Fruit fly (Drosophila melanogaster) whole organism, embryonic: ENCODE data around the gene Upf1.
A peak's percentile ranks its signal among the peaks of the same experiment; 100 is the strongest.

Experiments used
- Bdp1 ChIP-seq: fragments of 200-800 bp; sonication (Bioruptor generic); optimal IDR thresholded peaks from 3 replicates; lab custom pipeline; 2016; ENCODE audit warnings: missing biosample characterization, missing genetic modification characterization
- Blimp-1 ChIP-seq: fragments of 200-800 bp; sonication (Bioruptor generic); optimal IDR thresholded peaks from 3 replicates; lab custom pipeline; 2018; ENCODE audit warnings: missing biosample characterization, missing genetic modification characterization, mild to moderate bottlenecking, moderate library complexity, missing genetic modification reagents
- CG10267 ChIP-seq: fragments of 200-800 bp; sonication (Bioruptor generic); optimal IDR thresholded peaks from 2 replicates; lab custom pipeline; 2018; ENCODE audit warnings: missing biosample characterization, mild to moderate bottlenecking, missing genetic modification characterization, moderate library complexity
- CG10321 ChIP-seq: fragments of 200-800 bp; sonication (Bioruptor generic); IDR thresholded peaks from 2 replicates; pipeline ENCODE4 v1.3.6; 2022; ENCODE audit warnings: missing biosample characterization, missing genetic modification characterization
- CG10565 ChIP-seq: fragments of 200-800 bp; sonication (Bioruptor generic); optimal IDR thresholded peaks from 3 replicates; lab custom pipeline; 2016; ENCODE audit warnings: missing biosample characterization, mild to moderate bottlenecking, missing genetic modification characterization
- CG11085 ChIP-seq: fragments of 200-800 bp; sonication (Bioruptor generic); IDR thresholded peaks from 2 replicates; pipeline ENCODE4 v1.3.6; 2022; ENCODE audit warnings: missing biosample characterization, missing genetic modification characterization
- CG11093 ChIP-seq: fragments of 200-800 bp; sonication (Bioruptor generic); IDR thresholded peaks from 3 replicates; pipeline ENCODE4 v1.3.6; 2022; ENCODE audit warnings: missing biosample characterization, missing genetic modification characterization
- CG11696 ChIP-seq: fragments of 200-800 bp; sonication (Bioruptor generic); IDR thresholded peaks from 2 replicates; pipeline ENCODE4 v1.3.6; 2022; ENCODE audit warnings: missing biosample characterization, missing genetic modification characterization
- CG13424 ChIP-seq: fragments of 200-800 bp; sonication (Bioruptor generic); optimal IDR thresholded peaks from 2 replicates; lab custom pipeline; 2019; ENCODE audit warnings: missing biosample characterization, mild to moderate bottlenecking, missing genetic modification characterization, moderate library complexity
- CG14710 ChIP-seq: fragments of 200-800 bp; sonication (Bioruptor generic); optimal IDR thresholded peaks from 3 replicates; lab custom pipeline; 2019; ENCODE audit warnings: missing biosample characterization, mild to moderate bottlenecking, missing genetic modification characterization, moderate library complexity
- CG15011 ChIP-seq: fragments of 200-800 bp; sonication (Bioruptor generic); optimal IDR thresholded peaks from 3 replicates; lab custom pipeline; 2018; ENCODE audit warnings: missing biosample characterization, mild to moderate bottlenecking, missing genetic modification characterization
- CG15073 ChIP-seq: fragments of 200-800 bp; sonication (Bioruptor generic); optimal IDR thresholded peaks from 2 replicates; lab custom pipeline; 2016; ENCODE audit warnings: missing biosample characterization, missing genetic modification characterization
- CG17568 ChIP-seq: fragments of 200-800 bp; sonication (Bioruptor generic); optimal IDR thresholded peaks from 2 replicates; lab custom pipeline; 2018; ENCODE audit warnings: missing biosample characterization, mild to moderate bottlenecking, missing genetic modification characterization, moderate library complexity
- CG18476 ChIP-seq: fragments of 200-800 bp; sonication (Bioruptor generic); optimal IDR thresholded peaks from 2 replicates; lab custom pipeline; 2016; ENCODE audit warnings: missing biosample characterization, mild to moderate bottlenecking, missing genetic modification characterization
- CG2202 ChIP-seq: fragments of 200-800 bp; sonication (Bioruptor generic); optimal IDR thresholded peaks from 2 replicates; lab custom pipeline; 2018; ENCODE audit warnings: missing biosample characterization, mild to moderate bottlenecking, missing genetic modification characterization
- CG2875 ChIP-seq: fragments of 200-800 bp; sonication (Bioruptor generic); optimal IDR thresholded peaks from 2 replicates; lab custom pipeline; 2017; ENCODE audit warnings: missing biosample characterization, mild to moderate bottlenecking, missing genetic modification characterization, missing genetic modification reagents
- CG30431 ChIP-seq: fragments of 200-800 bp; sonication (Bioruptor generic); optimal IDR thresholded peaks from 2 replicates; lab custom pipeline; 2017; ENCODE audit warnings: missing biosample characterization, missing genetic modification characterization
- CG32532 ChIP-seq: fragments of 200-800 bp; sonication (Bioruptor generic); IDR thresholded peaks from 2 replicates; pipeline ENCODE4 v1.3.6; 2022; ENCODE audit warnings: missing biosample characterization, missing genetic modification characterization
- CG42726 ChIP-seq: fragments of 200-800 bp; sonication (Bioruptor generic); IDR thresholded peaks from 2 replicates; pipeline ENCODE4 v1.3.6; 2022; ENCODE audit warnings: missing biosample characterization, missing genetic modification characterization; ENCODE audit not compliant: partially characterized antibody
- CG43689 ChIP-seq: fragments of 200-800 bp; sonication (Bioruptor generic); IDR thresholded peaks from 2 replicates; pipeline ENCODE4 v1.3.6; 2022; ENCODE audit warnings: missing biosample characterization, missing genetic modification characterization
- CG4730 ChIP-seq: fragments of 200-800 bp; sonication (Bioruptor generic); IDR thresholded peaks from 2 replicates; pipeline ENCODE4 v1.3.6; 2022; ENCODE audit warnings: missing biosample characterization, missing genetic modification characterization
- CG6654 ChIP-seq: fragments of 200-800 bp; sonication (Bioruptor generic); optimal IDR thresholded peaks from 2 replicates; lab custom pipeline; 2017; ENCODE audit warnings: missing biosample characterization, mild to moderate bottlenecking, missing genetic modification characterization
- CG8944 ChIP-seq: fragments of 200-800 bp; sonication (Bioruptor generic); optimal IDR thresholded peaks from 3 replicates; lab custom pipeline; 2016; ENCODE audit warnings: missing biosample characterization, missing genetic modification characterization
- CG9876 ChIP-seq: fragments of 200-800 bp; sonication (Bioruptor generic); optimal IDR thresholded peaks from 2 replicates; lab custom pipeline; 2016; ENCODE audit warnings: missing biosample characterization, missing genetic modification characterization
- Dek ChIP-seq: fragments of 200-800 bp; sonication (Bioruptor generic); optimal IDR thresholded peaks from 3 replicates; lab custom pipeline; 2019; ENCODE audit warnings: missing biosample characterization, mild to moderate bottlenecking, missing genetic modification characterization, moderate library complexity
- Dll ChIP-seq: fragments of 200-800 bp; sonication (Bioruptor generic); IDR thresholded peaks from 4 replicates; pipeline ENCODE4 v1.3.6; 2022; ENCODE audit warnings: missing biosample characterization, missing genetic modification characterization; ENCODE audit not compliant: partially characterized antibody
- Eip74EF ChIP-seq, 2 experiments: fragments of 200-800 bp in 1 of 2; fragments of >200 bp in 1 of 2; sonication (Bioruptor generic) in 1 of 2; optimal IDR thresholded peaks; 2 replicates each; lab custom pipeline; 2017 to 2019; ENCODE audit warnings: missing biosample characterization in 2 of 2, missing genetic modification characterization in 2 of 2, mild to moderate bottlenecking in 1 of 2, moderate library complexity in 1 of 2
- Hmx ChIP-seq: fragments of 200-800 bp; sonication (Bioruptor generic); optimal IDR thresholded peaks from 2 replicates; lab custom pipeline; 2016; ENCODE audit warnings: missing biosample characterization, missing genetic modification characterization
- Hr39 ChIP-seq: fragments of >200 bp; optimal IDR thresholded peaks from 2 replicates; lab custom pipeline; 2017
- Jarid2 ChIP-seq: fragments of 200-800 bp; sonication (Bioruptor generic); optimal IDR thresholded peaks from 3 replicates; lab custom pipeline; 2017; ENCODE audit warnings: mild to moderate bottlenecking, missing biosample characterization, missing genetic modification reagents, missing genetic modification characterization
- Mrtf ChIP-seq: fragments of 200-800 bp; sonication (Bioruptor generic); IDR thresholded peaks from 3 replicates; pipeline ENCODE4 v1.3.6; 2022; ENCODE audit warnings: missing biosample characterization, missing genetic modification characterization
- Ravus ChIP-seq: fragments of 200-800 bp; sonication (Bioruptor generic); IDR thresholded peaks from 2 replicates; pipeline ENCODE4 v1.3.6; 2022; ENCODE audit warnings: missing biosample characterization, missing genetic modification characterization
- abd-A ChIP-seq: fragments of 200-800 bp; sonication (Bioruptor generic); optimal IDR thresholded peaks from 3 replicates; lab custom pipeline; 2019; ENCODE audit warnings: missing biosample characterization, mild to moderate bottlenecking, missing genetic modification characterization, moderate library complexity
- amos ChIP-seq: fragments of 200-800 bp; sonication (Bioruptor generic); IDR thresholded peaks from 2 replicates; pipeline ENCODE4 v1.3.6; 2022; ENCODE audit warnings: missing biosample characterization, missing genetic modification characterization; ENCODE audit not compliant: partially characterized antibody
- aop ChIP-seq: fragments of 200-800 bp; sonication (Bioruptor generic); IDR thresholded peaks from 2 replicates; pipeline ENCODE4 v1.3.6; 2022; ENCODE audit warnings: missing biosample characterization, missing genetic modification characterization
- bigmax ChIP-seq: fragments of 200-800 bp; sonication (Bioruptor generic); optimal IDR thresholded peaks from 2 replicates; lab custom pipeline; 2018; ENCODE audit warnings: missing biosample characterization, mild to moderate bottlenecking, missing genetic modification characterization
- cg ChIP-seq: fragments of 200-800 bp; sonication (Bioruptor generic); optimal IDR thresholded peaks from 3 replicates; lab custom pipeline; 2019; ENCODE audit warnings: missing biosample characterization, mild to moderate bottlenecking, missing genetic modification characterization, moderate library complexity
- dati ChIP-seq: fragments of 200-800 bp; sonication (Bioruptor generic); IDR thresholded peaks from 2 replicates; pipeline ENCODE4 v1.3.6; 2022; ENCODE audit warnings: missing biosample characterization, missing genetic modification characterization
- dpn ChIP-seq, 2 experiments: fragments of 200-800 bp; sonication (Bioruptor generic); optimal IDR thresholded peaks; 3 replicates each; lab custom pipeline; 2016; ENCODE audit warnings: missing biosample characterization in 2 of 2, missing genetic modification characterization in 2 of 2
- gem ChIP-seq: fragments of 200-800 bp; sonication (Bioruptor generic); optimal IDR thresholded peaks from 2 replicates; lab custom pipeline; 2019; ENCODE audit warnings: missing biosample characterization, mild to moderate bottlenecking, missing genetic modification characterization, moderate library complexity
- kni ChIP-seq: fragments of 200-800 bp; sonication (Bioruptor generic); optimal IDR thresholded peaks from 3 replicates; lab custom pipeline; 2017; ENCODE audit warnings: mild to moderate bottlenecking, missing biosample characterization, missing genetic modification reagents, missing genetic modification characterization
- lilli ChIP-seq: fragments of 200-800 bp; sonication (Bioruptor generic); optimal IDR thresholded peaks from 3 replicates; lab custom pipeline; 2016; ENCODE audit warnings: missing biosample characterization, missing genetic modification characterization
- mirr ChIP-seq: fragments of 200-800 bp; sonication (Bioruptor generic); optimal IDR thresholded peaks from 3 replicates; lab custom pipeline; 2018; ENCODE audit warnings: missing biosample characterization, mild to moderate bottlenecking, missing genetic modification characterization
- mld ChIP-seq: fragments of 200-800 bp; sonication (Bioruptor generic); IDR thresholded peaks from 3 replicates; pipeline ENCODE4 v1.3.6; 2022; ENCODE audit warnings: missing biosample characterization, missing genetic modification characterization; ENCODE audit not compliant: partially characterized antibody
- pho ChIP-seq: fragments of 200-800 bp; sonication (Bioruptor generic); optimal IDR thresholded peaks from 2 replicates; lab custom pipeline; 2016; ENCODE audit warnings: missing biosample characterization, missing genetic modification characterization
- pros ChIP-seq: fragments of 200-800 bp; sonication (Bioruptor generic); optimal IDR thresholded peaks from 3 replicates; lab custom pipeline; 2019; ENCODE audit warnings: missing biosample characterization, mild to moderate bottlenecking, missing genetic modification characterization, moderate library complexity
- sisA ChIP-seq: fragments of 200-800 bp; sonication (Bioruptor generic); IDR thresholded peaks from 2 replicates; pipeline ENCODE4 v1.3.6; 2022; ENCODE audit warnings: missing biosample characterization, missing genetic modification characterization
- slp2 ChIP-seq: fragments of 200-800 bp; sonication (Bioruptor generic); optimal IDR thresholded peaks from 2 replicates; lab custom pipeline; 2016; ENCODE audit warnings: missing biosample characterization, missing genetic modification characterization
- stwl ChIP-seq: fragments of 200-800 bp; sonication (Bioruptor generic); optimal IDR thresholded peaks from 3 replicates; lab custom pipeline; 2018; ENCODE audit warnings: missing biosample characterization, mild to moderate bottlenecking, missing genetic modification characterization, moderate library complexity
- tup ChIP-seq: fragments of 200-800 bp; sonication (Bioruptor generic); optimal IDR thresholded peaks from 2 replicates; lab custom pipeline; 2016; ENCODE audit warnings: missing biosample characterization, mild to moderate bottlenecking, missing genetic modification characterization, moderate library complexity
- usp ChIP-seq: fragments of >200 bp; optimal IDR thresholded peaks from 2 replicates; lab custom pipeline; 2017; ENCODE audit warnings: missing biosample characterization, missing genetic modification characterization

The Upf1 gene

DNA sequence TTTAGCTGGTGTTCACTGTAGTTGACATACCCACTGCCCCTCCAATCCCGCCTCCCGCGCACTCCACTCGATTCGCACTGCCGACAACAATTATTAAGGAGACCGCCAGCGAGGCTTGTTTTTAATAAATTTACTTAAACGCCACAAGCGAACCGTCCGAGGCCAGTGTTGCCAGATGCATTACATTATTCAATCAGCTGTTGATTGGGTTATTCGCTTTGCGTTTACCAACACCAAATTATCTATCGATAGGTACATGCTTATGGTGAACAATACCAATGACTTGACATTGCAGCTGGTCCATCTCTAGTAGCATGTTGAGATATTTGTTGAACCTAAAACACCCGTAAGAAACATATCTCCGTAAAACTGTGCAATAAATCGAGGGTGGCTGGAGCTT lies 18.2 kb downstream of the Upf1 start, which contains the start of the genes CG10353 and SelG (continued):
- no peak for TF ChIP-seq CG11085 (GFP tag; lab: Robert Waterston, UW)
- TF ChIP-seq CG8944 (GFP tag; lab: Kevin White, UChicago) = peak; percentile 46
- peak; percentile 70; the same call in 1 of the 2 replicates for TF ChIP-seq CG42726 (GFP tag; lab: Robert Waterston, UW)
- peak; percentile 89 for TF ChIP-seq amos
- TF ChIP-seq Mrtf (GFP tag; lab: Robert Waterston, UW) = no peak
- TF ChIP-seq CG32532 = no peak
- no peak for TF ChIP-seq CG17568 (GFP tag; lab: Kevin White, UChicago)
- TF ChIP-seq kni (GFP tag; lab: Kevin White, UChicago) = no peak
- no peak for TF ChIP-seq CG11696 (GFP tag; lab: Robert Waterston, UW)
- no peak for TF ChIP-seq Dek (tag; lab: Kevin White, UChicago)
- TF ChIP-seq Hr39 (lab: Kevin White, UChicago) = no peak
- TF ChIP-seq dpn (GFP tag; optimal IDR thresholded peaks at IDR 0.05; lab: Kevin White, UChicago) = peak; percentile 32 to 76
- TF ChIP-seq stwl = peak; percentile 99
- TF ChIP-seq Jarid2 (GFP tag; lab: Kevin White, UChicago) = peak; percentile 14
- TF ChIP-seq CG4730 (GFP tag; lab: Robert Waterston, UW) = no peak
- TF ChIP-seq CG10565 (GFP tag; lab: Kevin White, UChicago) = no peak
- TF ChIP-seq CG14710 = peak; percentile 52
- TF ChIP-seq CG9876 (GFP tag; lab: Kevin White, UChicago) = no peak
- TF ChIP-seq dati (GFP tag; lab: Robert Waterston, UW) = no peak
- no peak for TF ChIP-seq CG15073
- TF ChIP-seq CG43689 = no peak
- TF ChIP-seq sisA (GFP tag; lab: Robert Waterston, UW) = no peak
- no peak for TF ChIP-seq pho (GFP tag; lab: Kevin White, UChicago)
- no peak for TF ChIP-seq aop (GFP tag; lab: Robert Waterston, UW)
- peak; percentile 10 for TF ChIP-seq tup (GFP tag; lab: Kevin White, UChicago)
- TF ChIP-seq CG10321 = no peak
- peak; percentile 95 for TF ChIP-seq CG10267 (tag; lab: Kevin White, UChicago)
- peak; percentile 59 for TF ChIP-seq mirr
- TF ChIP-seq CG2875 (GFP tag; lab: Kevin White, UChicago) = no peak
- no peak for TF ChIP-seq CG15011 (GFP tag; lab: Kevin White, UChicago)
- peak; percentile 13 for TF ChIP-seq CG13424 (tag; lab: Kevin White, UChicago)
- TF ChIP-seq CG30431 (GFP tag; lab: Kevin White, UChicago) = no peak
- peak; percentile 67 for TF ChIP-seq lilli (GFP tag; lab: Kevin White, UChicago)
- no peak for TF ChIP-seq Ravus (GFP tag; lab: Robert Waterston, UW)
- no peak for TF ChIP-seq Eip74EF (GFP tag; optimal IDR thresholded peaks at IDR 0.05; lab: Kevin White, UChicago)
- no peak for TF ChIP-seq CG11093 (GFP tag; lab: Robert Waterston, UW)
- TF ChIP-seq Hmx = no peak
- no peak for TF ChIP-seq CG2202 (tag; lab: Kevin White, UChicago)
- TF ChIP-seq cg (GFP tag; lab: Kevin White, UChicago) = no peak
- TF ChIP-seq usp (GFP tag; lab: Kevin White, UChicago) = no peak
- no peak for TF ChIP-seq CG6654
- TF ChIP-seq bigmax (GFP tag; lab: Kevin White, UChicago) = peak; percentile 34
- peak; percentile 51 for TF ChIP-seq Bdp1 (GFP tag; lab: Kevin White, UChicago)
- no peak for TF ChIP-seq pros (GFP tag; lab: Kevin White, UChicago)
- TF ChIP-seq Dll (GFP tag; lab: Robert Waterston, UW) = peak; percentile 78
- no peak for TF ChIP-seq Blimp-1 (GFP tag; lab: Kevin White, UChicago)
- TF ChIP-seq gem = peak; percentile 11
- TF ChIP-seq CG18476 (GFP tag; lab: Kevin White, UChicago) = no peak
- TF ChIP-seq mld (GFP tag; lab: Robert Waterston, UW) = peak; percentile 45; the same call in 1 of the 3 replicates
- TF ChIP-seq abd-A (tag; lab: Kevin White, UChicago) = no peak
- TF ChIP-seq slp2 (GFP tag; lab: Kevin White, UChicago) = no peak
